Fruit fly (Drosophila melanogaster) whole organism, embryonic: ENCODE measurements around the gene Gnf1.

Experiments
- BtbVII ChIP-seq: fragments of 200-800 bp; sonication (Bioruptor generic); optimal IDR thresholded peaks from 3 replicates; lab custom pipeline; 2017; ENCODE audit warnings: missing biosample characterization, mild to moderate bottlenecking, missing genetic modification characterization
- CG10147 ChIP-seq: fragments of 200-800 bp; sonication (Bioruptor generic); optimal IDR thresholded peaks from 2 replicates; lab custom pipeline; 2019; ENCODE audit warnings: missing biosample characterization, mild to moderate bottlenecking, missing genetic modification characterization, moderate library complexity
- CG10431 ChIP-seq: fragments of 200-800 bp; sonication (Bioruptor generic); optimal IDR thresholded peaks from 3 replicates; lab custom pipeline; 2018; ENCODE audit warnings: missing biosample characterization, mild to moderate bottlenecking, missing genetic modification characterization
- CG10979 ChIP-seq: fragments of 200-800 bp; sonication (Bioruptor generic); optimal IDR thresholded peaks from 2 replicates; lab custom pipeline; 2018; ENCODE audit warnings: missing biosample characterization, mild to moderate bottlenecking, missing genetic modification characterization, moderate library complexity
- CG11093 ChIP-seq: fragments of 200-800 bp; sonication (Bioruptor generic); IDR thresholded peaks from 3 replicates; pipeline ENCODE4 v1.3.6; 2022; ENCODE audit warnings: missing biosample characterization, missing genetic modification characterization
- CG12219 ChIP-seq: fragments of 200-800 bp; sonication (Bioruptor generic); optimal IDR thresholded peaks from 3 replicates; lab custom pipeline; 2018; ENCODE audit warnings: missing biosample characterization, mild to moderate bottlenecking, missing genetic modification characterization
- CG12659 ChIP-seq: fragments of 200-800 bp; sonication (Bioruptor generic); optimal IDR thresholded peaks from 3 replicates; lab custom pipeline; 2017; ENCODE audit warnings: mild to moderate bottlenecking, missing biosample characterization, missing genetic modification reagents, missing genetic modification characterization
- CG13624 ChIP-seq: fragments of 200-800 bp; sonication (Bioruptor generic); optimal IDR thresholded peaks from 2 replicates; lab custom pipeline; 2016; ENCODE audit warnings: missing biosample characterization, missing genetic modification characterization
- CG15269 ChIP-seq: fragments of 200-800 bp; sonication (Bioruptor generic); optimal IDR thresholded peaks from 2 replicates; lab custom pipeline; 2018; ENCODE audit warnings: missing biosample characterization, mild to moderate bottlenecking, missing genetic modification characterization, moderate library complexity
- CG17361 ChIP-seq: fragments of 200-800 bp; sonication (Bioruptor generic); IDR thresholded peaks from 3 replicates; pipeline ENCODE4 v1.3.6; 2022; ENCODE audit warnings: missing biosample characterization, missing genetic modification characterization
- CG2120 ChIP-seq: fragments of 200-800 bp; sonication (Bioruptor generic); optimal IDR thresholded peaks from 3 replicates; lab custom pipeline; 2016; ENCODE audit warnings: missing biosample characterization, missing genetic modification characterization
- CG2678 ChIP-seq: fragments of 200-800 bp; sonication (Bioruptor generic); optimal IDR thresholded peaks from 3 replicates; lab custom pipeline; 2019; ENCODE audit warnings: missing biosample characterization, mild to moderate bottlenecking, missing genetic modification characterization, moderate library complexity
- CG31388 ChIP-seq: fragments of 200-800 bp; sonication (Bioruptor generic); optimal IDR thresholded peaks from 2 replicates; lab custom pipeline; 2016; ENCODE audit warnings: missing biosample characterization, missing genetic modification characterization
- CG6254 ChIP-seq: fragments of 200-800 bp; sonication (Bioruptor generic); optimal IDR thresholded peaks from 3 replicates; lab custom pipeline; 2017; ENCODE audit warnings: mild to moderate bottlenecking, missing biosample characterization, missing genetic modification reagents, missing genetic modification characterization
- CG8765 ChIP-seq: fragments of 200-800 bp; sonication (Bioruptor generic); IDR thresholded peaks from 2 replicates; pipeline ENCODE4 v1.3.6; 2022; ENCODE audit warnings: missing biosample characterization, missing genetic modification characterization
- CG9727 ChIP-seq: fragments of 200-800 bp; sonication (Bioruptor generic); optimal IDR thresholded peaks from 3 replicates; lab custom pipeline; 2017; ENCODE audit warnings: missing biosample characterization, mild to moderate bottlenecking, missing genetic modification characterization
- CG9932 ChIP-seq: fragments of 200-800 bp; sonication (Bioruptor generic); IDR thresholded peaks from 2 replicates; pipeline ENCODE4 v1.3.6; 2022; ENCODE audit warnings: missing biosample characterization, missing genetic modification characterization
- CHES-1-like ChIP-seq: fragments of 200-800 bp; sonication (Bioruptor generic); optimal IDR thresholded peaks from 2 replicates; lab custom pipeline; 2016; ENCODE audit warnings: missing biosample characterization, missing genetic modification characterization
- CkIIα-i1 ChIP-seq: fragments of 200-800 bp; sonication (Bioruptor generic); IDR thresholded peaks from 2 replicates; pipeline ENCODE4 v1.3.6; 2022; ENCODE audit warnings: missing biosample characterization, missing genetic modification characterization
- Dbx ChIP-seq: fragments of 200-800 bp; sonication (Bioruptor generic); IDR thresholded peaks from 3 replicates; pipeline ENCODE4 v1.3.6; 2022; ENCODE audit warnings: missing biosample characterization, missing genetic modification characterization
- E2f1 ChIP-seq: fragments of 200-800 bp; sonication (Bioruptor generic); IDR thresholded peaks from 2 replicates; pipeline ENCODE4 v1.3.6; 2022; ENCODE audit warnings: missing biosample characterization, missing genetic modification characterization
- Kr ChIP-seq: fragments of 200-800 bp; sonication (Bioruptor generic); optimal IDR thresholded peaks from 2 replicates; lab custom pipeline; 2017; ENCODE audit warnings: missing biosample characterization, mild to moderate bottlenecking, missing genetic modification characterization
- Med ChIP-seq: fragments of 200-800 bp; sonication (Bioruptor generic); peaks from one replicate; lab custom pipeline; 2016; ENCODE audit warnings: missing biosample characterization, missing genetic modification characterization, mild to moderate bottlenecking, inconsistent platforms, moderate library complexity
- Nf-YB ChIP-seq: fragments of 200-800 bp; sonication (Bioruptor generic); optimal IDR thresholded peaks from 3 replicates; lab custom pipeline; 2019; ENCODE audit warnings: missing biosample characterization, mild to moderate bottlenecking, missing genetic modification characterization, moderate library complexity
- PHDP ChIP-seq: fragments of 200-800 bp; sonication (Bioruptor generic); optimal IDR thresholded peaks from 3 replicates; lab custom pipeline; 2018; ENCODE audit warnings: missing biosample characterization, mild to moderate bottlenecking, missing genetic modification characterization, moderate library complexity
- Rfx ChIP-seq: fragments of 200-800 bp; sonication (Bioruptor generic); IDR thresholded peaks from 2 replicates; pipeline ENCODE4 v1.3.6; 2022; ENCODE audit warnings: missing biosample characterization, missing genetic modification characterization
- al ChIP-seq: fragments of 200-800 bp; sonication (Bioruptor generic); IDR thresholded peaks from 2 replicates; pipeline ENCODE4 v1.3.6; 2022; ENCODE audit warnings: missing biosample characterization, missing genetic modification characterization
- aop ChIP-seq: fragments of 200-800 bp; sonication (Bioruptor generic); IDR thresholded peaks from 2 replicates; pipeline ENCODE4 v1.3.6; 2022; ENCODE audit warnings: missing biosample characterization, missing genetic modification characterization
- cad ChIP-seq: fragments of >200 bp; optimal IDR thresholded peaks from 2 replicates; lab custom pipeline; 2017; ENCODE audit warnings: missing biosample characterization, missing genetic modification characterization
- cg ChIP-seq: fragments of 200-800 bp; sonication (Bioruptor generic); optimal IDR thresholded peaks from 3 replicates; lab custom pipeline; 2019; ENCODE audit warnings: missing biosample characterization, mild to moderate bottlenecking, missing genetic modification characterization, moderate library complexity
- dmrt99B ChIP-seq: fragments of 200-800 bp; sonication (Bioruptor generic); optimal IDR thresholded peaks from 2 replicates; lab custom pipeline; 2018; ENCODE audit warnings: missing biosample characterization, mild to moderate bottlenecking, missing genetic modification characterization, moderate library complexity
- dpn ChIP-seq, 2 experiments: fragments of 200-800 bp; sonication (Bioruptor generic); optimal IDR thresholded peaks; 3 replicates each; lab custom pipeline; 2016; ENCODE audit warnings: missing biosample characterization in 2 of 2, missing genetic modification characterization in 2 of 2
- dysf ChIP-seq: fragments of 200-800 bp; sonication (Bioruptor generic); IDR thresholded peaks from 3 replicates; pipeline ENCODE4 v1.3.6; 2022; ENCODE audit warnings: missing biosample characterization, missing genetic modification characterization
- eve ChIP-seq, 2 experiments: fragments of >200 bp; optimal IDR thresholded peaks; 2 replicates each; lab custom pipeline; 2017; ENCODE audit warnings: missing biosample characterization in 2 of 2, missing genetic modification characterization in 2 of 2
- grau ChIP-seq: fragments of 200-800 bp; optimal IDR thresholded peaks from 3 replicates; lab custom pipeline; 2019; ENCODE audit warnings: missing biosample characterization, mild to moderate bottlenecking, missing genetic modification characterization, moderate library complexity
- gsb-n ChIP-seq: fragments of 200-800 bp; sonication (Bioruptor generic); optimal IDR thresholded peaks from 3 replicates; lab custom pipeline; 2018; ENCODE audit warnings: missing biosample characterization, mild to moderate bottlenecking, missing genetic modification characterization
- jumu ChIP-seq: fragments of 200-800 bp; sonication (Bioruptor generic); optimal IDR thresholded peaks from 3 replicates; lab custom pipeline; 2016; ENCODE audit warnings: missing biosample characterization, missing genetic modification characterization
- kni ChIP-seq: fragments of 200-800 bp; sonication (Bioruptor generic); optimal IDR thresholded peaks from 3 replicates; lab custom pipeline; 2017; ENCODE audit warnings: mild to moderate bottlenecking, missing biosample characterization, missing genetic modification reagents, missing genetic modification characterization
- lbe ChIP-seq: fragments of 200-800 bp; sonication (Bioruptor generic); optimal IDR thresholded peaks from 2 replicates; lab custom pipeline; 2016; ENCODE audit warnings: missing biosample characterization, mild to moderate bottlenecking, missing genetic modification characterization
- lola ChIP-seq, 3 experiments: fragments of >200 bp in 2 of 3; fragments of 200-800 bp in 1 of 3; sonication (Bioruptor generic) in 1 of 3; optimal IDR thresholded peaks; 2 replicates each; lab custom pipeline; 2017 to 2019; ENCODE audit warnings: missing biosample characterization in 3 of 3, missing genetic modification characterization in 3 of 3, mild to moderate bottlenecking in 1 of 3, moderate library complexity in 1 of 3
- odd ChIP-seq: fragments of 200-800 bp; sonication (Bioruptor generic); optimal IDR thresholded peaks from 2 replicates; lab custom pipeline; 2017; ENCODE audit warnings: missing biosample characterization, mild to moderate bottlenecking, missing genetic modification characterization
- peb ChIP-seq: fragments of 200-800 bp; sonication (Bioruptor generic); IDR thresholded peaks from 2 replicates; pipeline ENCODE4 v1.3.6; 2022; ENCODE audit warnings: missing biosample characterization, missing genetic modification characterization
- pho ChIP-seq: fragments of 200-800 bp; sonication (Bioruptor generic); optimal IDR thresholded peaks from 2 replicates; lab custom pipeline; 2016; ENCODE audit warnings: missing biosample characterization, missing genetic modification characterization
- phol ChIP-seq: fragments of 200-800 bp; sonication (Bioruptor generic); optimal IDR thresholded peaks from 3 replicates; lab custom pipeline; 2018; ENCODE audit warnings: missing biosample characterization, mild to moderate bottlenecking, missing genetic modification characterization, moderate library complexity
- ranshi ChIP-seq: fragments of 200-800 bp; sonication (Bioruptor generic); IDR thresholded peaks from 2 replicates; pipeline ENCODE4 v1.3.6; 2022; ENCODE audit warnings: missing biosample characterization, missing genetic modification characterization
- row ChIP-seq: fragments of 200-800 bp; sonication (Bioruptor generic); IDR thresholded peaks from 3 replicates; pipeline ENCODE4 v1.3.6; 2022; ENCODE audit warnings: missing biosample characterization, missing genetic modification characterization
- slbo ChIP-seq: fragments of 200-800 bp; sonication (Bioruptor generic); IDR thresholded peaks from 2 replicates; pipeline ENCODE4 v1.3.6; 2022; ENCODE audit warnings: missing biosample characterization, missing genetic modification characterization
- sqz ChIP-seq: fragments of 200-800 bp; sonication (Bioruptor generic); optimal IDR thresholded peaks from 3 replicates; lab custom pipeline; 2018; ENCODE audit warnings: missing biosample characterization, mild to moderate bottlenecking, missing genetic modification characterization
- sug ChIP-seq: fragments of 200-800 bp; optimal IDR thresholded peaks from 2 replicates; lab custom pipeline; 2019; ENCODE audit warnings: missing biosample characterization, mild to moderate bottlenecking, missing genetic modification characterization, moderate library complexity
- tio ChIP-seq: fragments of 200-800 bp; sonication (Bioruptor generic); optimal IDR thresholded peaks from 2 replicates; lab custom pipeline; 2017; ENCODE audit warnings: missing biosample characterization, missing genetic modification characterization, inconsistent platforms
- vvl ChIP-seq: fragments of 200-800 bp; sonication (Bioruptor generic); IDR thresholded peaks from 2 replicates; pipeline ENCODE4 v1.3.6; 2022; ENCODE audit warnings: missing biosample characterization, missing genetic modification characterization
- zfh1 ChIP-seq: fragments of 200-800 bp; sonication (Bioruptor generic); IDR thresholded peaks from 3 replicates; pipeline ENCODE4 v1.3.6; 2022; ENCODE audit warnings: missing biosample characterization, missing genetic modification characterization

The Gnf1 gene

DNA sequence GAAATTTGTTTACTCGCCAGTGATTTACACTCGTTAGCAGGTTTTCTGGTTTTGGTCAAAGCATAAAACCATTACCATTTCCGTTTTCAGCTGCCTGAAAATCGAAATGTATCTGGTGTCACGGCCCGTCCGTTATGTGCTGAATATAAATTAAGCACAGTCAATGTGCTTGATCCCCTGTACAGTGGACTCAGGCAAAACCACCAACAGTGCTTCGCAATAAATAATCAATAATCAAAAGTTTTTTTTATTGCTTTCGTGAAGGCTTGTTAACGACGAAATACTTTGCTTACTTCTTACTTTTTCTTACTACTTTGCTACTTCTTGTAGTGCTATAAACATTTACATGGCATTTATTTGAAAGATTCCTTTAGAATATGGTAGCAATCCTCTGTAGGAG lies 6.8 kb downstream of the Gnf1 start (continued):
- TF ChIP-seq E2f1 (GFP tag; lab: Robert Waterston, UW) (no peak), al (GFP tag; lab: Robert Waterston, UW) (0 out of 2 replicates have a peak, but pooled peaks have one; percentile 5), CkIIα-i1 (GFP tag; lab: Robert Waterston, UW) (no peak), CG12659 (GFP tag; lab: Kevin White, UChicago) (peak; percentile 5), Med (GFP tag; lab: Kevin White, UChicago) (peak; percentile 67), tio (GFP tag; lab: Kevin White, UChicago) (peak; percentile 8), CG9932 (GFP tag; lab: Robert Waterston, UW) (peak; percentile 36), ranshi (GFP tag; lab: Robert Waterston, UW) (0 out of 2 replicates have a peak, but pooled peaks have one; percentile 33), BtbVII (GFP tag; lab: Kevin White, UChicago) (no peak), lola (GFP tag; optimal IDR thresholded peaks at IDR 0.05; lab: Kevin White, UChicago) (peak in 1 of 3 experiments; percentile 6), dmrt99B (tag; lab: Kevin White, UChicago) (peak; percentile 2), CG9727 (GFP tag; lab: Kevin White, UChicago) (peak; percentile 16), CG13624 (peak; percentile 11), Rfx (peak; percentile 28; the same call in 1 of the 2 replicates), sqz (GFP tag; lab: Kevin White, UChicago) (no peak), row (GFP tag; lab: Robert Waterston, UW) (peak; percentile 45; the same call in 2 of the 3 replicates), sug (tag; lab: Kevin White, UChicago) (peak; percentile 5), CHES-1-like (GFP tag; lab: Kevin White, UChicago) (no peak), CG17361 (0 out of 3 replicates have a peak, but pooled peaks have one; percentile 25), vvl (GFP tag; lab: Robert Waterston, UW) (peak; percentile 74), dpn (GFP tag; optimal IDR thresholded peaks at IDR 0.05; lab: Kevin White, UChicago) (peak in 1 of 2 experiments; percentile 7), CG2120 (GFP tag; lab: Kevin White, UChicago) (peak; percentile 50), grau (peak; percentile 78), CG2678 (tag; lab: Kevin White, UChicago) (peak; percentile 11), CG12219 (GFP tag; lab: Kevin White, UChicago) (no peak), dysf (GFP tag; lab: Robert Waterston, UW) (peak; percentile 32; the same call in 1 of the 3 replicates), slbo (GFP tag; lab: Robert Waterston, UW) (peak; percentile 45), pho (GFP tag; lab: Kevin White, UChicago) (peak; percentile 17), Nf-YB (GFP tag; lab: Kevin White, UChicago) (no peak), eve (GFP tag; optimal IDR thresholded peaks at IDR 0.05; lab: Kevin White, UChicago) (peak in 1 of 2 experiments; percentile 29), phol (tag; lab: Kevin White, UChicago) (peak; percentile 13), PHDP (peak; percentile 8), CG10979 (peak; percentile 4), CG10431 (no peak)

- TF ChIP-seq cad (GFP tag; lab: Kevin White, UChicago) (peak; percentile 47), CG15269 (no peak), CG31388 (GFP tag; lab: Kevin White, UChicago) (no peak), aop (GFP tag; lab: Robert Waterston, UW) (no peak), CG2678 (tag; lab: Kevin White, UChicago) (no peak), CG11093 (GFP tag; lab: Robert Waterston, UW) (no peak), CG8765 (no peak), Dbx (GFP tag; lab: Robert Waterston, UW) (no peak), Kr (GFP tag; lab: Kevin White, UChicago) (peak; percentile 78), jumu (GFP tag; lab: Kevin White, UChicago) (no peak), kni (GFP tag; lab: Kevin White, UChicago) (peak; percentile 25), odd (GFP tag; lab: Kevin White, UChicago) (no peak), CG10147 (GFP tag; lab: Kevin White, UChicago) (no peak), lbe (GFP tag; lab: Kevin White, UChicago) (no peak), gsb-n (tag; lab: Kevin White, UChicago) (no peak), zfh1 (GFP tag; lab: Robert Waterston, UW) (0 out of 3 replicates have a peak, but pooled peaks have one; percentile 11), peb (no peak), cg (GFP tag; lab: Kevin White, UChicago) (peak; percentile 30), CG6254 (no peak)
These were observed 8.0 kb downstream of the Gnf1 start for dm6 chr3R:4914439-4914880.
